ENCODE assay signal across 6 worm cellular contexts in genomic region chrV:5653990-5654499, ce11.
TF ChIP-seq lines count a peak whose summit lies in the region.

Gene hex-2 (plus strand): TSS chrV:5654449.

TF ChIP-seq in whole organism, L1 larva, 84 proteins besides CTCF, POLR2A, EP300 and RAD21:
- peak; percentile 11 for TF ChIP-seq elt-2 (tag; optimal IDR thresholded peaks at IDR 0.05; lab: Kevin White, UChicago)
- no peak for TF ChIP-seq fkh-10 (GFP tag; optimal IDR thresholded peaks at IDR 0.05; lab: Kevin White, UChicago)
- TF ChIP-seq nhr-90 (tag; optimal IDR thresholded peaks at IDR 0.05; lab: Kevin White, UChicago; ENCODE audit: poor library complexity): no peak
- no peak for TF ChIP-seq blmp-1 (tag; optimal IDR thresholded peaks at IDR 0.05; lab: Kevin White, UChicago)
- TF ChIP-seq efl-1 (optimal IDR thresholded peaks at IDR 0.05; lab: Kevin White, UChicago): no peak
- peak in 1 of 2 experiments; percentile 51 for TF ChIP-seq efl-1 (GFP tag; optimal IDR thresholded peaks at IDR 0.05 in 1 of 2; lab: Kevin White, UChicago)
- no peak for TF ChIP-seq lin-39 (tag; optimal IDR thresholded peaks at IDR 0.05; lab: Kevin White, UChicago)
- no peak for TF ChIP-seq hpl-2 (GFP tag; optimal IDR thresholded peaks at IDR 0.05; lab: Kevin White, UChicago)
- TF ChIP-seq nhr-11 (tag; optimal IDR thresholded peaks at IDR 0.05; lab: Kevin White, UChicago): no peak
- no peak for TF ChIP-seq sptf-1 (tag; optimal IDR thresholded peaks at IDR 0.05; lab: Kevin White, UChicago)
- no peak for TF ChIP-seq mep-1 (tag; optimal IDR thresholded peaks at IDR 0.05; lab: Kevin White, UChicago)
TF ChIP-seq in whole organism, L1 larva: peak in this region for 2.

TF ChIP-seq in whole organism, L2 larva, 48 proteins besides CTCF, POLR2A, EP300 and RAD21:
- TF ChIP-seq sma-9 (GFP tag; optimal IDR thresholded peaks at IDR 0.05; lab: Kevin White, UChicago) (peak; percentile 36), sma-9 (tag; optimal IDR thresholded peaks at IDR 0.05; lab: Kevin White, UChicago) (no peak), ceh-16 (tag; optimal IDR thresholded peaks at IDR 0.05; lab: Kevin White, UChicago) (no peak), fos-1 (tag; optimal IDR thresholded peaks at IDR 0.05; lab: Kevin White, UChicago) (peak; percentile 64)

TF ChIP-seq in whole organism, L3 larva, 47 proteins besides CTCF, POLR2A, EP300 and RAD21:
- peak; percentile 13 for TF ChIP-seq pha-4 (tag; optimal IDR thresholded peaks at IDR 0.05; lab: Kevin White, UChicago)
- peak; percentile 45 for TF ChIP-seq elt-2 (tag; optimal IDR thresholded peaks at IDR 0.05; lab: Kevin White, UChicago)
- TF ChIP-seq pqm-1 (tag; optimal IDR thresholded peaks at IDR 0.05; lab: Kevin White, UChicago): peak; percentile 56
- TF ChIP-seq nhr-67 (tag; optimal IDR thresholded peaks at IDR 0.05; lab: Kevin White, UChicago): no peak

TF ChIP-seq in whole organism, L4 larva, 104 proteins besides CTCF, POLR2A, EP300 and RAD21:
- no peak for TF ChIP-seq hlh-11 (tag; optimal IDR thresholded peaks at IDR 0.05; lab: Kevin White, UChicago)
- peak in 1 of 2 experiments; percentile 33 for TF ChIP-seq unc-62 (GFP tag; optimal IDR thresholded peaks at IDR 0.05 in 1 of 2; lab: Kevin White, UChicago)
- no peak for TF ChIP-seq unc-62 (tag; optimal IDR thresholded peaks at IDR 0.05; lab: Kevin White, UChicago)
- no peak for TF ChIP-seq jun-1 (tag; optimal IDR thresholded peaks at IDR 0.05; lab: Kevin White, UChicago)
- no peak for TF ChIP-seq tra-1 (GFP tag; IDR thresholded peaks at IDR 0.05; lab: Robert Waterston, UW)
- no peak for TF ChIP-seq daf-16 (GFP tag; optimal IDR thresholded peaks at IDR 0.05; lab: Kevin White, UChicago)
- peak; percentile 55 for TF ChIP-seq daf-16 (tag; optimal IDR thresholded peaks at IDR 0.05; lab: Kevin White, UChicago)
- TF ChIP-seq pqm-1 (tag; optimal IDR thresholded peaks at IDR 0.05; lab: Kevin White, UChicago): peak; percentile 88
- peak; percentile 27 for TF ChIP-seq nhr-6 (tag; optimal IDR thresholded peaks at IDR 0.05; lab: Kevin White, UChicago)
- no peak for TF ChIP-seq nhr-48 (tag; optimal IDR thresholded peaks at IDR 0.05; lab: Kevin White, UChicago)
- TF ChIP-seq ctbp-1 (GFP tag; IDR thresholded peaks at IDR 0.05; lab: Robert Waterston, UW): no peak
- TF ChIP-seq nhr-28 (tag; optimal IDR thresholded peaks at IDR 0.05; lab: Kevin White, UChicago): peak; percentile 37

TF ChIP-seq in whole organism, late embryonic, 69 proteins besides CTCF, POLR2A, EP300 and RAD21:
- no peak for TF ChIP-seq nfya-1 (tag; optimal IDR thresholded peaks at IDR 0.05; lab: Kevin White, UChicago)
- TF ChIP-seq ets-4 (tag; optimal IDR thresholded peaks at IDR 0.05; lab: Kevin White, UChicago): no peak
- TF ChIP-seq elt-2 (tag; optimal IDR thresholded peaks at IDR 0.05; lab: Kevin White, UChicago): peak; percentile 17

TF ChIP-seq in whole organism, young adult, 124 proteins besides CTCF, POLR2A, EP300 and RAD21:
- TF ChIP-seq ztf-3 (GFP tag; optimal IDR thresholded peaks at IDR 0.05; lab: Kevin White, UChicago): no peak
- TF ChIP-seq nhr-27 (tag; optimal IDR thresholded peaks at IDR 0.05; lab: Kevin White, UChicago): no peak
- no peak for TF ChIP-seq K12H6.12 (tag; optimal IDR thresholded peaks at IDR 0.05; lab: Kevin White, UChicago)
- TF ChIP-seq lin-26 (GFP tag; IDR thresholded peaks at IDR 0.05; lab: Robert Waterston, UW): no peak
- no peak for TF ChIP-seq F52B5.7 (tag; optimal IDR thresholded peaks at IDR 0.05; lab: Kevin White, UChicago)
- no peak for TF ChIP-seq sea-2 (GFP tag; IDR thresholded peaks at IDR 0.05; lab: Robert Waterston, UW)
- no peak for TF ChIP-seq fkh-3 (tag; optimal IDR thresholded peaks at IDR 0.05; lab: Kevin White, UChicago)
- no peak for TF ChIP-seq nfya-2 (GFP tag; IDR thresholded peaks at IDR 0.05; lab: Robert Waterston, UW)
- peak; percentile 29 for TF ChIP-seq nhr-80 (tag; optimal IDR thresholded peaks at IDR 0.05; lab: Kevin White, UChicago)
